Worm (Caenorhabditis elegans) whole organism, L4/young adult: ENCODE measurements around the gene T06E4.7.

Source experiments
- W03F9.2 ChIP-seq: fragments of 150-350 bp; optimal IDR thresholded peaks from 2 replicates; lab custom pipeline; 2014; ENCODE audit warnings: missing biosample characterization, missing genetic modification characterization
- dao-5 ChIP-seq: sonication (generic microtip); optimal IDR thresholded peaks from 2 replicates; lab custom pipeline; 2016; ENCODE audit warnings: missing genotype, missing genetic modification characterization, moderate library complexity, missing compliant biosample characterization
- him-1 ChIP-seq: sonication (generic microtip); optimal IDR thresholded peaks from 2 replicates; lab custom pipeline; 2016; ENCODE audit warnings: missing genotype, missing genetic modification reagents, missing genetic modification characterization, missing compliant biosample characterization

Gene T06E4.7

DNA sequence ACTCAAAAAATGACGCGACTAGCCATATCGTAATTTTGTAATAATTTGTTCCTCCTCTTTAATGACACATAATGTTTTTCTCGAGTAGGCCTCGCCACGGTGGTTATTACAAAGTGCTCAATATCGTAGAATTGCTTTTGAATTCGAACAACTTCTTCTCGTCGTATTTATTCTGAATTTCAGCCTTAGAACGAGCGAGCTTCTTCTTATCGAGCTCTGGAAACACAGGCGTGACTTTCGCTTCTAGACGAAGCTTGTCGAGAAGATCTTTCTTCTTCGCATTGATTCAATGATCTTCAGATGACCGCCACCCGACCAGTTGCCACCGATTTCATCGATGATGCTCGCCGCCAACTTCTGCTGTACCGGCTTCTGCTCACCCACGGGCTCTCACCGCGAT lies 25.1 kb downstream of the T06E4.7 start, which contains the start of gene T06E4.21:
Gene T06E4.21, plus strand, starts transcription at position 301 of the 400 bp plus-strand sequence.
- TF ChIP-seq dao-5 (tag; lab: Kevin White, UChicago) (no peak), W03F9.2 (tag; lab: Kevin White, UChicago) (no peak), him-1 (no peak)

DNA sequence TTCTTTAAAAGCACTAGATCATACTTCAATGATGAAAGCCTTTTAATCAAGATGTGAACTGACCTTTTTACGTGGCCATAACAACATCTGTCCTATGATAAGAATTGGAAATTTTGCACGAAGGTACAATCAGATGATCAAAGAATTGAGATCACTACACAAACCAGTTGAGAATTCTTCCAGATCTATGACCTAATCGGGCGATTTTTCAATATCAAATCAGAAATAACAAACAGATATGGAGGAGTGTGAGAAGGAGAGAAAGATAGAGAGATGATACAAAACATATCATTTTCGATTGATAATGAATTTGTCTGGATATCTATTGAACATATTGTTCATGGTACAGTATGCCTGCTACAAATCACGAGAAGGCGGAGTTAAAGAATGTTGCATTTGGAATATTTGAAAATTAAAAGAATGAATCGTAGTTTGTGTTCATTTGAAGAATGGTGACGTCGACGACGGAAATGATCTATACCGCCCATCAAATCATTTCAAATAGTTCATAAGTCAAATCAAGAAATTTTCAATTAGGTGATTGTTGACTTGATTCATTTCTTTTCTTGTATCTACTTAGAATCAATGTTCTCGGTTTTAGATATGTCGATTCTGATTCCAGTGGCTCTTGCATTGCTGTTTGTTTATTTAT lies 28.1 kb downstream of the T06E4.7 start, which contains the start of gene cyp-29A4:
Gene cyp-29A4, plus strand, starts transcription at position 602 of the 652 bp plus-strand sequence.
- TF ChIP-seq W03F9.2 (tag; lab: Kevin White, UChicago) = no peak
- TF ChIP-seq him-1 = no peak
- TF ChIP-seq dao-5 (tag; lab: Kevin White, UChicago) = no peak

DNA sequence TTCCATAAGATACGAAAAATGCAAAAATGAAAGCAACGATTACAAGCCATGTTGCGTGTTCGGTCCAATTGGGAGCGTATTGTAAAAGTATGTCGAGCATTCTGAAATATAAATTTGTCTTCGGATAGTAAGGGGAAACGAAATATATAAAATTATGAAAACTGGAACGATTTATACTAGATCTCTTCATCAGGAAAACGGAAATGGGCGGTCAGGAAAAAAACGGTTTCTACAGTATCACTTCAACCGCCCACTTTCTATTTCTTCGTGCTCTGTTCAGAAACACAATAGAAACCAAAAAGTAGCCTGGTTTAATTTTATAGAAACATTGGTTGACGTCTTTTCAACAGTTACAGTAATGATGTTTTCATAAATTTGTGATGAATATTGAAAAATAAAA lies 35.3 kb downstream of the T06E4.7 start, which contains the start of gene pitr-4:
Gene pitr-4, minus strand, starts transcription at position 101 of the 400 bp plus-strand sequence.
- no peak for TF ChIP-seq dao-5 (tag; lab: Kevin White, UChicago)
- no peak for TF ChIP-seq W03F9.2 (tag; lab: Kevin White, UChicago)
- no peak for TF ChIP-seq him-1

DNA sequence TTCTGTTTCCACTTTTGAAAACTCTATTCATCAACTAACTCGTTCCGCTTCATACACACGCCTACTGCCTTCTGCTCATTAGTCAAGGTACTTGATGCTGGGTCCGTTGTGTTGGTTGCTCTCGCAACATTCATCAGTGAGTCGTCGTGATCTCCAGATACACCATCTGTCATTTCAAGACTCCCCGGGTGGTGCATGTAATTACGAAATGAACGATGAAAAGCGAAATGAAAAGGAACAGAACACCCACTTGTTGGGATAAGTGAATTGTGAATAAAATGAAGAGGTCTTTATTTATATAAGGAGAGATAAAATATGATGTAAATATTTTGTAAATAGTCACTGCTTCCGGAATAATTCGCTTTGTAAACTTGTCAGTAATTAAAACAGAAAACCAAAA lies 37.8 kb downstream of the T06E4.7 start:
- TF ChIP-seq W03F9.2 (tag; lab: Kevin White, UChicago) (no peak), him-1 (no peak), dao-5 (tag; lab: Kevin White, UChicago) (no peak)

DNA sequence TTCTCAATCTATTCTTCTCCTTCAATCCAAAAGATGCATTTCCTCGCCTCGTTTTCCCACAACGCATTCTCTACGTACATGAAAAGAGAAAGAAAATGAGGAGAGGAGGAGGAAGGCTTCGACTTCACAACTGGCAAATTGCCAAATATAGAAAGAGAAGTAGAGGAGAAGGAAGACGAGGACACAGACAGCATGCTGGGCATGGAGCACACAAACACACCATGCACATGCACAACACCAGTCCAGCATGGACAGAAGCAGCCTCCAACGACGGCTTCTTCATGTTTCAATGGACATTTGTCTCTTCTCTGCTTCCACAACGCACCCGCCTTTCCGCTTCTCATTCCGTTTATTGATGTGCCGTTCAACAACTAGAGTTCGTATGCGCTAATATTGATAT lies 38.4 kb downstream of the T06E4.7 start:
- TF ChIP-seq him-1 (peak; percentile 58), dao-5 (tag; lab: Kevin White, UChicago) (no peak)

DNA sequence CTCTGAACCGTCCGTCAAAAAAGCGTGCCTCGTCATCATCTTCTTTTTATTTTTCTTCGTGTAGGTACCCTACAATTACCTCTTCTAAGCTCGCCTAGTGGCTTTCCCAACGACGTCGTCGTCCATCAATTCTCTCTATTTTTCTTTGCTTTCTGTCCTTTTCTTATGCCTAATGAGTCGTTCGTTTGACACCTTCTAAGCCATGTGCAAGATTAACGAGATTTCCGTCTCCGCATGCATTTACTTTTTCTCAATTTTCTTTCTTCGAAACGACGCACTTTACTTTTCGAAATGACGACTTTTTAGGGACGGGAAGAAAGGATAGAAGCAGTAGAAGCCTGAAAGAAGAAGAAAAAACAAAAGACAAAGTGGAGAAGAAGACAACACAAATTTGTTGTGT lies 40.2 kb downstream of the T06E4.7 start, which contains the start of gene ZK287.1:
Gene ZK287.1, plus strand, starts transcription at position 301 of the 400 bp plus-strand sequence.
- TF ChIP-seq W03F9.2 (tag; lab: Kevin White, UChicago) (no peak), him-1 (no peak), dao-5 (tag; lab: Kevin White, UChicago) (no peak)

DNA sequence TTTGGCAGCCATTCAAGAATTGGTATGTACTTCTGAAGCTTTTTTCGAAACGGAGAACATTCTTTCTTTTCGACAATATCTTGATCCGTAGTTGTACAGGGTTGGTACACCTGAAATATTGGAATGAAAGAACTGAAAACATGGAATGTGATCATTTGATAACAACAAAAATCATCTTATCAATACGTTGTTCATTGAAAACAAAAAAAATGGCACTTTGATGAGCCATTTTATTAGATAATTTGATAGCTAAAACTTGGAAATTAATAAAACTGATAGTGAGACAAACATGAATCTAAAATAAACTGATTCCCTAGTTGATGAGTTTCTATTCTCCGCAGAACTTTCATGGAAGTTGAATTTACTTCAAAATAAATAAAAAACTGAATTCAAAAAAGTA lies 46.3 kb downstream of the T06E4.7 start:
- TF ChIP-seq W03F9.2 (tag; lab: Kevin White, UChicago) (no peak), him-1 (no peak), dao-5 (tag; lab: Kevin White, UChicago) (no peak)

DNA sequence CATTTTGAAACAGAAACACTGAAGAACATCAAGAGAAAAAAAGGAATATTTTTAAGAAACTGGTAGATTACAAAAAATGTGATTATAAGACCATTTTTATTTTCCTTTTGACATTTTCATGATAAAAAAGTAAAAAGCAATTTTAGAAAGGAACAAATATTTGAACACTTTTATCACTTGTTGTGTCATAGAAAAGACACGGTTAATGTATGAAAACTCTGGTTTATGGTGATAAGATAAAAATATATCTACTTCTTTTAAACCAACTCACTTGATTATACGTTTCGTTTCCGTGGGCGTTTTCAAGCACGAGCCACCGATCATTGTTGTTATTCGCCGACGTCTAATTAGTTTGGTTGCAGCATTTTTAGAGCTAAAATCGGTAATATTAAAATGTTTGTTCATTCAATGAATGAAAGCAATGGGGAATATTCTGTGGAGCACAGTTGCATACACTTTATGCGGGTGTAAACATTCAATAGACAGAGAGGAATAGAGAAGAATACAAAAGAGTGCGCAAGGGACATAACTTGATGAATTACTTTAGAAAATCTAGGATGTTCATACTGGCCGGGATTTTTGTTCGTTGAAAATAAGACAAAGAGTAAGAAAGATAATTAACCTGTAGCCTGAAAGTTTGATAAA lies 47.1 kb downstream of the T06E4.7 start, which contains the start of gene sulp-8:
Gene sulp-8, minus strand, starts transcription at position 469 of the 645 bp plus-strand sequence.
- TF ChIP-seq dao-5 (tag; lab: Kevin White, UChicago) (no peak), him-1 (no peak), W03F9.2 (tag; lab: Kevin White, UChicago) (no peak)
